Worm (Caenorhabditis elegans) whole organism, young adult: Measurements from ENCODE around the gene dot-1.3.

Experiments used
- B0336.3 ChIP-seq: fragments of 200-800 bp; sonication (Bioruptor generic); IDR thresholded peaks from 2 replicates; pipeline ENCODE4 v1.3.6; 2022; ENCODE audit warnings: missing genetic modification characterization, missing compliant biosample characterization
- C06A6.2 ChIP-seq: fragments of 200-800 bp; sonication (Bioruptor generic); conservative IDR thresholded peaks from 2 replicates; pipeline ENCODE4 v1.3.6; 2022; ENCODE audit warnings: missing genetic modification characterization, missing compliant biosample characterization
- F22D6.2 ChIP-seq: sonication (generic microtip); optimal IDR thresholded peaks from 2 replicates; lab custom pipeline; 2016; ENCODE audit warnings: mild to moderate bottlenecking, missing genetic modification characterization, missing compliant biosample characterization
- F37B4.10 ChIP-seq: fragments of 200-800 bp; sonication (Bioruptor generic); IDR thresholded peaks from 2 replicates; pipeline ENCODE4 v1.3.6; 2022; ENCODE audit warnings: missing genetic modification characterization, missing compliant biosample characterization
- F49E8.2 ChIP-seq: sonication (generic microtip); optimal IDR thresholded peaks from 3 replicates; lab custom pipeline; 2017; ENCODE audit warnings: missing genetic modification characterization, mild to moderate bottlenecking, missing compliant biosample characterization, antibody characterized with exemption, moderate library complexity; ENCODE audit not compliant: insufficient read depth
- F57C9.4 ChIP-seq: sonication (generic microtip); optimal IDR thresholded peaks from 2 replicates; lab custom pipeline; 2017; ENCODE audit warnings: mild to moderate bottlenecking, missing genetic modification characterization, missing compliant biosample characterization
- K11D2.4 ChIP-seq: fragments of 200-800 bp; sonication (Bioruptor generic); IDR thresholded peaks from 2 replicates; pipeline ENCODE4 v1.3.6; 2022; ENCODE audit warnings: missing genetic modification reagents, missing genetic modification characterization, missing compliant biosample characterization
- T07F8.4 ChIP-seq: sonication (generic microtip); optimal IDR thresholded peaks from 2 replicates; lab custom pipeline; 2016; ENCODE audit warnings: mild to moderate bottlenecking, missing genetic modification characterization, moderate library complexity, missing compliant biosample characterization
- Y53F4B.3 ChIP-seq: fragments of 200-800 bp; sonication (Bioruptor generic); IDR thresholded peaks from 2 replicates; pipeline ENCODE4 v1.3.6; 2022; ENCODE audit warnings: missing genetic modification reagents, missing genetic modification characterization, missing compliant biosample characterization
- Y56A3A.18 ChIP-seq: fragments of 200-800 bp; sonication (Bioruptor generic); IDR thresholded peaks from 2 replicates; pipeline ENCODE4 v1.3.6; 2022; ENCODE audit warnings: missing genetic modification reagents, missing genetic modification characterization, missing compliant biosample characterization
- ZK185.1 ChIP-seq: sonication (generic microtip); optimal IDR thresholded peaks from 2 replicates; lab custom pipeline; 2016; ENCODE audit warnings: mild to moderate bottlenecking, missing genetic modification characterization, missing compliant biosample characterization; ENCODE audit not compliant: poor library complexity, severe bottlenecking
- aptf-3 ChIP-seq: fragments of 200-800 bp; sonication (Bioruptor generic); IDR thresholded peaks from 2 replicates; pipeline ENCODE4 v1.3.6; 2022; ENCODE audit warnings: missing genetic modification characterization, missing compliant biosample characterization
- attf-6 ChIP-seq: fragments of 200-800 bp; sonication (Bioruptor generic); IDR thresholded peaks from 2 replicates; pipeline ENCODE4 v1.3.6; 2022; ENCODE audit warnings: missing genetic modification reagents, missing genetic modification characterization, missing compliant biosample characterization
- bed-1 ChIP-seq: fragments of 200-800 bp; sonication (Bioruptor generic); IDR thresholded peaks from 2 replicates; pipeline ENCODE4 v1.3.6; 2022; ENCODE audit warnings: missing genetic modification reagents, missing genetic modification characterization, missing compliant biosample characterization
- ccch-3 ChIP-seq: fragments of 200-800 bp; sonication (Bioruptor generic); optimal IDR thresholded peaks from 2 replicates; lab custom pipeline; 2018; ENCODE audit warnings: mild to moderate bottlenecking, missing genetic modification characterization, missing compliant biosample characterization
- ceh-27 ChIP-seq: fragments of 200-800 bp; sonication (Bioruptor generic); optimal IDR thresholded peaks from 2 replicates; lab custom pipeline; 2018; ENCODE audit warnings: mild to moderate bottlenecking, missing genetic modification characterization, moderate library complexity, missing compliant biosample characterization
- ceh-58 ChIP-seq: fragments of 200-800 bp; sonication (Bioruptor generic); IDR thresholded peaks from 2 replicates; pipeline ENCODE4 v1.3.6; 2022; ENCODE audit warnings: missing genetic modification characterization, missing compliant biosample characterization
- ceh-79 ChIP-seq: sonication (generic microtip); optimal IDR thresholded peaks from 2 replicates; lab custom pipeline; 2017; ENCODE audit warnings: mild to moderate bottlenecking, missing genetic modification characterization, missing compliant biosample characterization
- efl-1 ChIP-seq: fragments of 150-350 bp; optimal IDR thresholded peaks from 2 replicates; lab custom pipeline; 2014; ENCODE audit warnings: missing biosample characterization, missing genetic modification reagents, missing genetic modification characterization
- ekl-4 ChIP-seq: fragments of 200-800 bp; sonication (Bioruptor generic); IDR thresholded peaks from 2 replicates; pipeline ENCODE4 v1.3.6; 2022; ENCODE audit warnings: missing genetic modification reagents, missing genetic modification characterization, missing compliant biosample characterization
- fkh-3 ChIP-seq: sonication (generic microtip); optimal IDR thresholded peaks from 2 replicates; lab custom pipeline; 2016; ENCODE audit warnings: mild to moderate bottlenecking, missing genetic modification characterization, missing compliant biosample characterization
- him-1 ChIP-seq: sonication (generic microtip); optimal IDR thresholded peaks from 2 replicates; lab custom pipeline; 2016; ENCODE audit warnings: missing genotype, missing genetic modification reagents, missing genetic modification characterization, missing compliant biosample characterization
- hlh-26 ChIP-seq: fragments of 200-800 bp; sonication (Bioruptor generic); conservative IDR thresholded peaks from 2 replicates; pipeline ENCODE4 v1.3.6; 2022; ENCODE audit warnings: missing genetic modification reagents, missing genetic modification characterization, missing compliant biosample characterization
- hrde-1 ChIP-seq: sonication (generic microtip); optimal IDR thresholded peaks from 2 replicates; lab custom pipeline; 2016; ENCODE audit warnings: missing genetic modification characterization, mild to moderate bottlenecking, missing compliant biosample characterization, moderate library complexity, missing genotype, missing genetic modification reagents, borderline replicate concordance
- let-526 ChIP-seq: fragments of 200-800 bp; sonication (Bioruptor generic); IDR thresholded peaks from 2 replicates; pipeline ENCODE4 v1.3.6; 2022; ENCODE audit warnings: missing genetic modification reagents, missing genetic modification characterization, missing compliant biosample characterization
- let-607 ChIP-seq, 2 experiments: fragments of 200-800 bp in 1 of 2; sonication (Bioruptor generic) in 1 of 2; sonication (generic microtip) in 1 of 2; optimal IDR thresholded peaks; 2 replicates each; lab custom pipeline; 2016 to 2018; ENCODE audit warnings: mild to moderate bottlenecking in 2 of 2, missing compliant biosample characterization in 2 of 2, missing genetic modification characterization in 2 of 2, moderate library complexity in 2 of 2, missing genotype in 1 of 2
- lin-35 ChIP-seq, 3 experiments: fragments of 150-350 bp in 2 of 3; sonication (generic microtip) in 1 of 3; optimal IDR thresholded peaks; 2 replicates each; lab custom pipeline; 2014 to 2018; ENCODE audit warnings: missing biosample characterization in 3 of 3, missing genetic modification characterization in 3 of 3, missing genetic modification reagents in 3 of 3
- lin-40 ChIP-seq: sonication (generic microtip); optimal IDR thresholded peaks from 2 replicates; lab custom pipeline; 2016; ENCODE audit warnings: missing genetic modification characterization, mild to moderate bottlenecking, missing compliant biosample characterization, missing genotype, missing genetic modification reagents
- madf-10 ChIP-seq: sonication (generic microtip); optimal IDR thresholded peaks from 2 replicates; lab custom pipeline; 2016; ENCODE audit warnings: mild to moderate bottlenecking, missing genetic modification characterization, missing compliant biosample characterization
- madf-3 ChIP-seq: fragments of 200-800 bp; sonication (Bioruptor generic); IDR thresholded peaks from 2 replicates; pipeline ENCODE4 v1.3.6; 2022; ENCODE audit warnings: missing genetic modification reagents, missing genetic modification characterization, missing compliant biosample characterization
- madf-8 ChIP-seq: fragments of 200-800 bp; sonication (Bioruptor generic); conservative IDR thresholded peaks from 2 replicates; pipeline ENCODE4 v1.3.6; 2022; ENCODE audit warnings: missing genetic modification reagents, missing genetic modification characterization, missing compliant biosample characterization
- mcd-1 ChIP-seq: fragments of 200-800 bp; sonication (Bioruptor generic); IDR thresholded peaks from 2 replicates; pipeline ENCODE4 v1.3.6; 2022; ENCODE audit warnings: missing genetic modification reagents, missing genetic modification characterization, missing compliant biosample characterization
- mes-4 ChIP-seq: sonication (generic microtip); optimal IDR thresholded peaks from 2 replicates; lab custom pipeline; 2016; ENCODE audit warnings: missing genotype, missing genetic modification characterization, missing compliant biosample characterization
- nfya-2 ChIP-seq: fragments of 200-800 bp; sonication (Bioruptor generic); IDR thresholded peaks from 2 replicates; pipeline ENCODE4 v1.3.6; 2022; ENCODE audit warnings: missing genetic modification reagents, missing genetic modification characterization, missing compliant biosample characterization
- nhr-120 ChIP-seq: fragments of 200-800 bp; sonication (Bioruptor generic); IDR thresholded peaks from 2 replicates; pipeline ENCODE4 v1.3.6; 2022; ENCODE audit warnings: missing genetic modification characterization, missing compliant biosample characterization
- rec-8 ChIP-seq, 2 experiments: sonication (generic microtip); optimal IDR thresholded peaks; 2 replicates each; lab custom pipeline; 2016; ENCODE audit warnings: mild to moderate bottlenecking in 2 of 2, missing genetic modification characterization in 2 of 2, missing genetic modification reagents in 2 of 2, missing genotype in 2 of 2, missing biosample characterization in 1 of 2, missing compliant biosample characterization in 1 of 2, moderate library complexity in 1 of 2
- rpc-1 ChIP-seq, 2 experiments: fragments of 150-350 bp in 1 of 2; sonication (generic microtip) in 1 of 2; optimal IDR thresholded peaks; 2 replicates each; lab custom pipeline; 2014 to 2018; ENCODE audit warnings: missing biosample characterization in 1 of 2, missing genetic modification characterization in 1 of 2, missing genetic modification reagents in 1 of 2, missing genotype in 1 of 2
- sdz-38 ChIP-seq: sonication (generic microtip); optimal IDR thresholded peaks from 2 replicates; lab custom pipeline; 2016; ENCODE audit warnings: missing genotype, missing genetic modification characterization, missing compliant biosample characterization
- sea-2 ChIP-seq: fragments of 200-800 bp; sonication (Bioruptor generic); IDR thresholded peaks from 2 replicates; pipeline ENCODE4 v1.3.6; 2022; ENCODE audit warnings: missing genetic modification characterization, missing compliant biosample characterization
- snpc-1.3 ChIP-seq: sonication (generic microtip); optimal IDR thresholded peaks from 2 replicates; lab custom pipeline; 2017; ENCODE audit warnings: missing genetic modification characterization, mild to moderate bottlenecking, missing compliant biosample characterization, antibody characterized with exemption, moderate library complexity, missing genotype, missing genetic modification reagents; ENCODE audit not compliant: insufficient read depth
- snpc-3.4 ChIP-seq: sonication (generic microtip); optimal IDR thresholded peaks from 2 replicates; lab custom pipeline; 2017; ENCODE audit warnings: missing genetic modification characterization, mild to moderate bottlenecking, missing compliant biosample characterization, antibody characterized with exemption, moderate library complexity, missing genotype, missing genetic modification reagents
- unc-130 ChIP-seq: sonication (generic microtip); optimal IDR thresholded peaks from 2 replicates; lab custom pipeline; 2016; ENCODE audit warnings: missing genetic modification reagents, missing genetic modification characterization, missing compliant biosample characterization
- xnd-1 ChIP-seq: sonication (generic microtip); optimal IDR thresholded peaks from 2 replicates; lab custom pipeline; 2016; ENCODE audit warnings: missing genotype, missing genetic modification reagents, missing genetic modification characterization, missing compliant biosample characterization
- zim-3 ChIP-seq: sonication (generic microtip); optimal IDR thresholded peaks from 2 replicates; lab custom pipeline; 2017; ENCODE audit warnings: mild to moderate bottlenecking, missing genetic modification characterization, moderate library complexity, missing compliant biosample characterization
- ztf-18 ChIP-seq: sonication (generic microtip); optimal IDR thresholded peaks from 2 replicates; lab custom pipeline; 2016; ENCODE audit warnings: missing genotype, mild to moderate bottlenecking, missing genetic modification characterization, missing compliant biosample characterization
- ztf-28 ChIP-seq: fragments of 200-800 bp; sonication (Bioruptor generic); IDR thresholded peaks from 2 replicates; pipeline ENCODE4 v1.3.6; 2022; ENCODE audit warnings: missing genetic modification reagents, missing genetic modification characterization, missing compliant biosample characterization

The dot-1.3 gene

DNA sequence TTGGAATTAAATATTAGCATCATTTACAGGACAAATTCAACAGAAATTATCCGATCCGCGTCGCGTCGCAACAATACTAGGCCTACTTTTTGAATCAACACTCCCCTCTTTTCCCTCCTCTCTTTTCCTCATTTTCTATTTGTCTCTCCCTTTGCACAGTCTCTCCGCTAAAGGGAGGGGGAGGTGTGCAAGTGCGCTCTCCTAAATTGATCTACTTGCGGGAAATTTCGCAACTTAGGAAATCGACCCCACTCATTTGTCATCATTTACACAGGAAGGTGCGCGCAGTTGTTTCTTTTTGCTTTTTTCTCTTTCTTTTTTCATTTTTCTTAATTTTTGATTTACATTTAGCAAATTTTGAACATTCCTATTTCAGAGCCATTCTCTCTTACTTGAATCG is 19.7 kb downstream of the dot-1.3 start, which contains the start of gene C04B4.2 (continued):
- no peak for TF ChIP-seq ZK185.1 (tag; lab: Kevin White, UChicago)
- TF ChIP-seq madf-3 (GFP tag; lab: Robert Waterston, UW): no peak
- TF ChIP-seq hlh-26 (GFP tag; lab: Robert Waterston, UW): no peak
- no peak for TF ChIP-seq T07F8.4 (tag; lab: Kevin White, UChicago)
- no peak for TF ChIP-seq C06A6.2 (GFP tag; lab: Robert Waterston, UW)
- no peak for TF ChIP-seq rec-8 (tag; optimal IDR thresholded peaks at IDR 0.05; lab: Kevin White, UChicago)
- TF ChIP-seq aptf-3 (GFP tag; lab: Robert Waterston, UW): no peak
- peak; percentile 64 for TF ChIP-seq madf-8 (GFP tag; lab: Robert Waterston, UW)
- TF ChIP-seq B0336.3 (GFP tag; lab: Robert Waterston, UW): no peak
- no peak for TF ChIP-seq nfya-2 (GFP tag; lab: Robert Waterston, UW)
- TF ChIP-seq let-607 (tag; optimal IDR thresholded peaks at IDR 0.05; lab: Kevin White, UChicago): no peak
- no peak for TF ChIP-seq F37B4.10 (GFP tag; lab: Robert Waterston, UW)
- TF ChIP-seq ccch-3 (GFP tag; lab: Kevin White, UChicago): no peak
- no peak for TF ChIP-seq K11D2.4 (GFP tag; lab: Robert Waterston, UW)
- no peak for TF ChIP-seq ztf-28 (GFP tag; lab: Robert Waterston, UW)
- no peak for TF ChIP-seq sea-2
- TF ChIP-seq hrde-1 (tag; lab: Kevin White, UChicago): no peak
- no peak for TF ChIP-seq Y53F4B.3
- TF ChIP-seq lin-40 (tag; lab: Kevin White, UChicago): no peak
- TF ChIP-seq efl-1 (GFP tag; lab: Kevin White, UChicago): peak; percentile 78
- TF ChIP-seq nhr-120: no peak
- peak; percentile 51 for TF ChIP-seq xnd-1 (tag; lab: Kevin White, UChicago)
- TF ChIP-seq madf-10 (tag; lab: Kevin White, UChicago): no peak
- TF ChIP-seq rpc-1 (optimal IDR thresholded peaks at IDR 0.05; lab: Kevin White, UChicago): no peak
- TF ChIP-seq rpc-1 (tag; optimal IDR thresholded peaks at IDR 0.05; lab: Kevin White, UChicago): no peak
- TF ChIP-seq bed-1 (GFP tag; lab: Robert Waterston, UW): no peak
- TF ChIP-seq ceh-27 (GFP tag; lab: Kevin White, UChicago): no peak
- TF ChIP-seq him-1 (tag; lab: Kevin White, UChicago): no peak
- no peak for TF ChIP-seq fkh-3
- TF ChIP-seq F57C9.4 (tag; lab: Kevin White, UChicago): no peak
- no peak for TF ChIP-seq F22D6.2 (tag; lab: Kevin White, UChicago)
- TF ChIP-seq ztf-18 (tag; lab: Kevin White, UChicago): no peak
- TF ChIP-seq snpc-3.4 (tag; lab: Kevin White, UChicago): no peak

DNA sequence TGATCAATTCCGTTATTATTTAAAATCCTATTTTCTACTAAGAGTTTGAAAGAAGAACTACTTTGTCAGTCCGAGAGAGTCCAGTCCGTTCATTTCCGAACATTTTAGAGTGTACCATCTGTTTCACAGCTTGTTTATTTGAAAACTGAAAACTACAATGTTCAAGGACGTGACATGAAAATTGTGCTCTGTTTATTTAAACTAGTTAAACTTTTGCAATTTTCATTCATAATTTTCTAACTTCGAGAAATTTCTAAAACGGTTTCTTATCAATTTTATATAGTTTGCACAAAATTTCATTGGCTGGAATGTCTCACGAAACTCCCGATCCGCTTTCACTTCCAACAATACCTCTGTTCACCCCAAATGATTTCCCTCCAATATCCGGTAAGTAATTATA is 22.2 kb downstream of the dot-1.3 start, which contains the start of gene C04B4.1:
Gene C04B4.1, plus strand, starts transcription at position 301 of the 400 bp plus-strand sequence.
- TF ChIP-seq attf-6 (GFP tag; lab: Robert Waterston, UW) (no peak), unc-130 (GFP tag; lab: Kevin White, UChicago) (no peak), ceh-58 (GFP tag; lab: Robert Waterston, UW) (no peak), lin-35 (GFP tag; optimal IDR thresholded peaks at IDR 0.05; lab: Kevin White, UChicago) (no peak), hrde-1 (tag; lab: Kevin White, UChicago) (no peak), ceh-79 (no peak), Y53F4B.3 (no peak), snpc-1.3 (tag; lab: Kevin White, UChicago) (no peak), sdz-38 (tag; lab: Kevin White, UChicago) (no peak), ccch-3 (GFP tag; lab: Kevin White, UChicago) (no peak), mes-4 (tag; lab: Kevin White, UChicago) (no peak), let-607 (tag; optimal IDR thresholded peaks at IDR 0.05; lab: Kevin White, UChicago) (no peak), Y56A3A.18 (GFP tag; lab: Robert Waterston, UW) (no peak), zim-3 (tag; lab: Kevin White, UChicago) (no peak), let-526 (no peak), ekl-4 (GFP tag; lab: Robert Waterston, UW) (no peak), F49E8.2 (no peak), fkh-3 (no peak), mcd-1 (GFP tag; lab: Robert Waterston, UW) (no peak)
- TF ChIP-seq, all 124 proteins: peak for 0
